Fruit fly (Drosophila melanogaster): ENCODE results near the gene CG13070.
A peak's percentile ranks its signal among the peaks of the same experiment; 100 is the strongest.

Gene CG13070

dm6 chr3L:16233850-16234494 lies 29.2 kb upstream of the CG13070 start:
- TF ChIP-seq CG8478 (optimal IDR thresholded peaks at IDR 0.05) (no peak), pan (optimal IDR thresholded peaks at IDR 0.05) (no peak), EcR (GFP tag; optimal IDR thresholded peaks at IDR 0.05) (no peak), psq (optimal IDR thresholded peaks at IDR 0.05) (no peak), usp (GFP tag; optimal IDR thresholded peaks at IDR 0.05) (no peak)

- TF ChIP-seq Dll (optimal IDR thresholded peaks at IDR 0.05) (no peak), EcR (GFP tag; optimal IDR thresholded peaks at IDR 0.05) (peak in 1 of 2 experiments; percentile 61)
These were observed 21.8 kb upstream of the CG13070 start for dm6 chr3L:16241296-16241695.

dm6 chr3L:16252255-16252654 lies 10.9 kb upstream of the CG13070 start, which contains the start of gene CG13055:
Gene CG13055 (minus strand): TSS chr3L:16252355.
- TF ChIP-seq CG8478 (optimal IDR thresholded peaks at IDR 0.05) (no peak), EcR (GFP tag; optimal IDR thresholded peaks at IDR 0.05) (no peak), psq (optimal IDR thresholded peaks at IDR 0.05) (no peak)

dm6 chr3L:16257118-16257627 lies 6.0 kb upstream of the CG13070 start, which contains the start of gene CG13054:
Gene CG13054 (minus strand): TSS chr3L:16257191.
- TF ChIP-seq psq (optimal IDR thresholded peaks at IDR 0.05) (no peak), CG8478 (optimal IDR thresholded peaks at IDR 0.05) (no peak), Dll (optimal IDR thresholded peaks at IDR 0.05) (no peak), pan (optimal IDR thresholded peaks at IDR 0.05) (no peak), usp (GFP tag; optimal IDR thresholded peaks at IDR 0.05) (no peak), EcR (GFP tag; optimal IDR thresholded peaks at IDR 0.05) (no peak)

- TF ChIP-seq CG8478 (optimal IDR thresholded peaks at IDR 0.05), result no peak
- no peak for TF ChIP-seq Dll (optimal IDR thresholded peaks at IDR 0.05)
- TF ChIP-seq usp (GFP tag; optimal IDR thresholded peaks at IDR 0.05), result no peak
- TF ChIP-seq psq (optimal IDR thresholded peaks at IDR 0.05), result no peak
- no peak for TF ChIP-seq EcR (GFP tag; optimal IDR thresholded peaks at IDR 0.05)
- TF ChIP-seq pan (optimal IDR thresholded peaks at IDR 0.05), result no peak
These were observed 3.6 kb upstream of the CG13070 start, which contains the start of gene CG13053 for dm6 chr3L:16259552-16259951. Gene CG13053 (minus strand): TSS chr3L:16259722.

- TF ChIP-seq CG8478 (optimal IDR thresholded peaks at IDR 0.05) (no peak), EcR (GFP tag; optimal IDR thresholded peaks at IDR 0.05) (no peak), usp (GFP tag; optimal IDR thresholded peaks at IDR 0.05) (no peak), Dll (optimal IDR thresholded peaks at IDR 0.05) (no peak), psq (optimal IDR thresholded peaks at IDR 0.05) (no peak), pan (optimal IDR thresholded peaks at IDR 0.05) (no peak)
These were observed 1.6 kb upstream of the CG13070 start, which contains the start of gene CG34247 for dm6 chr3L:16261505-16261904. Gene CG34247 (minus strand): TSS chr3L:16261605.

- TF ChIP-seq pan (optimal IDR thresholded peaks at IDR 0.05), result no peak
- no peak for TF ChIP-seq Dll (optimal IDR thresholded peaks at IDR 0.05)
- no peak for TF ChIP-seq CG8478 (optimal IDR thresholded peaks at IDR 0.05)
- no peak for TF ChIP-seq EcR (GFP tag; optimal IDR thresholded peaks at IDR 0.05)
- no peak for TF ChIP-seq psq (optimal IDR thresholded peaks at IDR 0.05)
- no peak for TF ChIP-seq usp (GFP tag; optimal IDR thresholded peaks at IDR 0.05)
These were observed 703 bp upstream of the CG13070 start, which contains the start of gene CG13071 for dm6 chr3L:16262440-16262839. Gene CG13071 (plus strand): TSS chr3L:16262740.

- TF ChIP-seq Dll (optimal IDR thresholded peaks at IDR 0.05), result no peak
- TF ChIP-seq CG8478 (optimal IDR thresholded peaks at IDR 0.05), result no peak
- no peak for TF ChIP-seq EcR (GFP tag; optimal IDR thresholded peaks at IDR 0.05)
These were observed 1.9 kb downstream of the CG13070 start, which contains the start of the genes CG13051 and CG13069 for dm6 chr3L:16265000-16265399. Gene CG13051 (minus strand): TSS chr3L:16265100. Gene CG13069 (plus strand): TSS chr3L:16265385.

dm6 chr3L:16268106-16268733 lies 5.1 kb downstream of the CG13070 start, which contains the start of gene CG4950:
Gene CG4950 (minus strand): TSS chr3L:16268156.
- no peak for TF ChIP-seq usp (GFP tag; optimal IDR thresholded peaks at IDR 0.05)
- TF ChIP-seq psq (optimal IDR thresholded peaks at IDR 0.05), result no peak
- no peak for TF ChIP-seq pan (optimal IDR thresholded peaks at IDR 0.05)
- no peak for TF ChIP-seq EcR (GFP tag; optimal IDR thresholded peaks at IDR 0.05)
- TF ChIP-seq CG8478 (optimal IDR thresholded peaks at IDR 0.05), result no peak
- no peak for TF ChIP-seq Dll (optimal IDR thresholded peaks at IDR 0.05)

- no peak for TF ChIP-seq CG8478 (optimal IDR thresholded peaks at IDR 0.05)
- no peak for TF ChIP-seq pan (optimal IDR thresholded peaks at IDR 0.05)
- no peak for TF ChIP-seq usp (GFP tag; optimal IDR thresholded peaks at IDR 0.05)
- TF ChIP-seq psq (optimal IDR thresholded peaks at IDR 0.05), result no peak
- no peak for TF ChIP-seq Dll (optimal IDR thresholded peaks at IDR 0.05)
- no peak for TF ChIP-seq EcR (GFP tag; optimal IDR thresholded peaks at IDR 0.05)
These were observed 5.9 kb downstream of the CG13070 start, which contains the start of gene CG13068 for dm6 chr3L:16269092-16269491. Gene CG13068 (plus strand): TSS chr3L:16269392.

dm6 chr3L:16270802-16271332 lies 7.7 kb downstream of the CG13070 start, which contains the start of the genes CG34248 and CG13067:
Gene CG34248 (minus strand): TSS chr3L:16270902.
Gene CG13067 (plus strand): TSS chr3L:16271282.
- TF ChIP-seq psq (optimal IDR thresholded peaks at IDR 0.05) (no peak), CG8478 (optimal IDR thresholded peaks at IDR 0.05) (no peak), EcR (GFP tag; optimal IDR thresholded peaks at IDR 0.05) (no peak), Dll (optimal IDR thresholded peaks at IDR 0.05) (no peak), usp (GFP tag; optimal IDR thresholded peaks at IDR 0.05) (no peak), pan (optimal IDR thresholded peaks at IDR 0.05) (no peak)
